Worm (Caenorhabditis elegans): ENCODE results near the gene fbxa-120.

ce11 chrX:17336354-17336753 lies 33.8 kb downstream of the fbxa-120 start, which contains the start of gene C53C11.2:
- TF ChIP-seq cnd-1 (tag; optimal IDR thresholded peaks at IDR 0.05) (no peak), snpc-4 (tag; optimal IDR thresholded peaks at IDR 0.05) (no peak)

Measured in whole organism, mixed stage, embryonic.